Worm (Caenorhabditis elegans) whole organism, late embryonic: Measurements from ENCODE around the gene bir-1.

Experiments used
- K09A11.1 ChIP-seq: sonication (generic microtip); optimal IDR thresholded peaks from 2 replicates; lab custom pipeline; 2017; ENCODE audit warnings: antibody characterized with exemption, mild to moderate bottlenecking, missing genetic modification characterization, missing compliant biosample characterization; ENCODE audit not compliant: insufficient read depth
- ceh-14 ChIP-seq: sonication (generic microtip); optimal IDR thresholded peaks from 2 replicates; lab custom pipeline; 2016; ENCODE audit warnings: missing genotype, missing genetic modification characterization, missing compliant biosample characterization
- ceh-30 ChIP-seq: fragments of 150-350 bp; optimal IDR thresholded peaks from 2 replicates; lab custom pipeline; 2014; ENCODE audit warnings: missing biosample characterization, missing genetic modification characterization
- ceh-9 ChIP-seq: sonication (generic microtip); optimal IDR thresholded peaks from 2 replicates; lab custom pipeline; 2016; ENCODE audit warnings: mild to moderate bottlenecking, missing genetic modification characterization, inconsistent platforms, missing compliant biosample characterization
- fax-1 ChIP-seq: sonication (generic microtip); optimal IDR thresholded peaks from 2 replicates; lab custom pipeline; 2016; ENCODE audit warnings: missing genotype, missing genetic modification characterization, missing compliant biosample characterization
- hlh-6 ChIP-seq: sonication (generic microtip); optimal IDR thresholded peaks from 2 replicates; lab custom pipeline; 2016; ENCODE audit warnings: missing genotype, missing genetic modification characterization, missing compliant biosample characterization
- odd-2 ChIP-seq: sonication (generic microtip); optimal IDR thresholded peaks from 2 replicates; lab custom pipeline; 2017; ENCODE audit warnings: antibody characterized with exemption, mild to moderate bottlenecking, missing genetic modification characterization, missing compliant biosample characterization
- pag-3 ChIP-seq: sonication (generic microtip); optimal IDR thresholded peaks from 2 replicates; lab custom pipeline; 2016; ENCODE audit warnings: missing compliant biosample characterization, missing genetic modification characterization, borderline replicate concordance
- syd-9 ChIP-seq: sonication (generic microtip); optimal IDR thresholded peaks from 2 replicates; lab custom pipeline; 2016; ENCODE audit warnings: mild to moderate bottlenecking, missing genetic modification characterization, moderate library complexity, missing compliant biosample characterization
- unc-3 ChIP-seq, 2 experiments: fragments of 200-800 bp in 1 of 2; sonication (Bioruptor generic) in 1 of 2; sonication (generic microtip) in 1 of 2; conservative IDR thresholded peaks in 1 of 2; optimal IDR thresholded peaks in 1 of 2; 2 replicates each; pipeline versions ENCODE4 v1.3.6 to Lab custom; 2016 to 2022; ENCODE audit warnings: missing compliant biosample characterization in 2 of 2, missing genetic modification characterization in 2 of 2, missing genetic modification reagents in 1 of 2

- no peak for TF ChIP-seq K09A11.1
- TF ChIP-seq odd-2 (tag; lab: Kevin White, UChicago) = no peak
- no peak for TF ChIP-seq ceh-14 (tag; lab: Kevin White, UChicago)
- no peak for TF ChIP-seq ceh-9 (tag; lab: Kevin White, UChicago)
- TF ChIP-seq pag-3 (tag; lab: Kevin White, UChicago) = no peak
- no peak for TF ChIP-seq unc-3 (GFP tag; conservative IDR thresholded peaks at IDR 0.05; lab: Robert Waterston, UW)
- no peak for TF ChIP-seq unc-3 (tag; optimal IDR thresholded peaks at IDR 0.05; lab: Kevin White, UChicago)
- TF ChIP-seq ceh-30 (tag; lab: Kevin White, UChicago) = no peak
- no peak for TF ChIP-seq hlh-6 (tag; lab: Kevin White, UChicago)
- TF ChIP-seq fax-1 (tag; lab: Kevin White, UChicago) = no peak
- no peak for TF ChIP-seq syd-9 (tag; lab: Kevin White, UChicago)
Observed at ce11 chrV:11620081-11620480, 24.2 kb upstream of the bir-1 start.
